Worm (Caenorhabditis elegans): ENCODE measurements around the gene C45G9.5.

Gene C45G9.5

ce11 chrIII:5004621-5005020 is 43.3 kb upstream of the C45G9.5 start, which contains the start of gene R144.6:
R144.6 (minus strand) TSS chrIII:5004721.
- TF ChIP-seq atf-7 (tag; optimal IDR thresholded peaks at IDR 0.05) (no peak), C06A6.2 (GFP tag; conservative IDR thresholded peaks at IDR 0.05) (no peak)

ce11 chrIII:5006881-5007280 is 41.0 kb upstream of the C45G9.5 start, which contains the start of gene R144.12:
R144.12 (minus strand) TSS chrIII:5006981.
- TF ChIP-seq atf-7 (tag; optimal IDR thresholded peaks at IDR 0.05), result no peak
- no peak for TF ChIP-seq ZK185.1 (tag; optimal IDR thresholded peaks at IDR 0.05; ENCODE audit: poor library complexity, severe bottlenecking)
- no peak for TF ChIP-seq sea-2 (GFP tag; IDR thresholded peaks at IDR 0.05)
- no peak for TF ChIP-seq cebp-1 (GFP tag; IDR thresholded peaks at IDR 0.05)
- no peak for TF ChIP-seq cebp-1 (tag; optimal IDR thresholded peaks at IDR 0.05)
- no peak for TF ChIP-seq die-1 (tag; optimal IDR thresholded peaks at IDR 0.05)
- no peak for TF ChIP-seq ekl-4 (GFP tag; IDR thresholded peaks at IDR 0.05)
- TF ChIP-seq lsy-27 (tag; optimal IDR thresholded peaks at IDR 0.05; ENCODE audit: borderline replicate concordance, insufficient read depth), result no peak
- no peak for TF ChIP-seq D2030.7 (GFP tag; IDR thresholded peaks at IDR 0.05)
- TF ChIP-seq sptf-2 (GFP tag; optimal IDR thresholded peaks at IDR 0.05), result no peak
- no peak for TF ChIP-seq ztf-25 (GFP tag; IDR thresholded peaks at IDR 0.05)
- no peak for TF ChIP-seq athp-1 (tag; optimal IDR thresholded peaks at IDR 0.05)
- no peak for TF ChIP-seq dpff-1 (tag; optimal IDR thresholded peaks at IDR 0.05)
- no peak for TF ChIP-seq B0261.1 (tag; optimal IDR thresholded peaks at IDR 0.05)
- TF ChIP-seq xnd-1 (tag; optimal IDR thresholded peaks at IDR 0.05), result no peak
- TF ChIP-seq snpc-1.1 (tag; optimal IDR thresholded peaks at IDR 0.05; ENCODE audit: insufficient read depth), result no peak
- TF ChIP-seq F22D6.2 (tag; optimal IDR thresholded peaks at IDR 0.05), result no peak

- TF ChIP-seq attf-5 (GFP tag; optimal IDR thresholded peaks at IDR 0.05) (no peak), T26A5.8 (tag; optimal IDR thresholded peaks at IDR 0.05) (no peak), D2030.7 (GFP tag; IDR thresholded peaks at IDR 0.05) (no peak), madf-6 (GFP tag; IDR thresholded peaks at IDR 0.05) (0 out of 2 replicates have a peak, but pooled peaks have one; percentile 7), sptf-2 (GFP tag; optimal IDR thresholded peaks at IDR 0.05) (no peak), hlh-26 (GFP tag; conservative IDR thresholded peaks at IDR 0.05) (no peak), atf-7 (tag; optimal IDR thresholded peaks at IDR 0.05) (no peak), dpff-1 (tag; optimal IDR thresholded peaks at IDR 0.05) (no peak), bed-1 (GFP tag; IDR thresholded peaks at IDR 0.05) (0 out of 2 replicates have a peak, but pooled peaks have one; percentile 30), ztf-3 (GFP tag; optimal IDR thresholded peaks at IDR 0.05) (no peak), B0336.3 (GFP tag; IDR thresholded peaks at IDR 0.05) (0 out of 2 replicates have a peak, but pooled peaks have one; percentile 11), nfya-2 (GFP tag; IDR thresholded peaks at IDR 0.05) (no peak), Y79H2A.3 (GFP tag; conservative IDR thresholded peaks at IDR 0.05) (no peak)
Observed at ce11 chrIII:5008730-5009129, 39.2 kb upstream of the C45G9.5 start, which contains the start of gene R144.11. R144.11 (minus strand) TSS chrIII:5008830.

- no peak for TF ChIP-seq zim-3 (tag; optimal IDR thresholded peaks at IDR 0.05)
- TF ChIP-seq xnd-1 (tag; optimal IDR thresholded peaks at IDR 0.05), result no peak
- no peak for TF ChIP-seq fkh-3 (tag; optimal IDR thresholded peaks at IDR 0.05)
- no peak for TF ChIP-seq atf-7 (tag; optimal IDR thresholded peaks at IDR 0.05)
- no peak for TF ChIP-seq nhr-80 (tag; optimal IDR thresholded peaks at IDR 0.05)
- TF ChIP-seq ceh-91 (GFP tag; IDR thresholded peaks at IDR 0.05), result no peak
- no peak for TF ChIP-seq Y67H2A.10 (GFP tag; conservative IDR thresholded peaks at IDR 0.05)
- TF ChIP-seq hmg-1.2 (GFP tag; IDR thresholded peaks at IDR 0.05), result no peak
- no peak for TF ChIP-seq nfya-2 (GFP tag; IDR thresholded peaks at IDR 0.05)
- no peak for TF ChIP-seq mel-28 (tag; optimal IDR thresholded peaks at IDR 0.05; ENCODE audit: borderline replicate concordance)
- TF ChIP-seq nfyb-1 (GFP tag; IDR thresholded peaks at IDR 0.05), result no peak
- TF ChIP-seq lin-35 (GFP tag; optimal IDR thresholded peaks at IDR 0.05), result no peak
- no peak for TF ChIP-seq egl-18 (GFP tag; IDR thresholded peaks at IDR 0.05)
- no peak for TF ChIP-seq egrh-3 (GFP tag; IDR thresholded peaks at IDR 0.05)
- TF ChIP-seq tlf-1 (GFP tag; optimal IDR thresholded peaks at IDR 0.05), result no peak
Observed at ce11 chrIII:5010723-5011122, 37.2 kb upstream of the C45G9.5 start.
